Worm (Caenorhabditis elegans) whole organism, L4 larva: ENCODE data around the gene T20B3.1.

Experiments used
- F37D6.2 ChIP-seq: sonication (generic microtip); optimal IDR thresholded peaks from 2 replicates; lab custom pipeline; 2016; ENCODE audit warnings: mild to moderate bottlenecking, missing genetic modification characterization, missing compliant biosample characterization
- ZK337.2 ChIP-seq: fragments of 200-800 bp; sonication (Bioruptor generic); IDR thresholded peaks from 2 replicates; pipeline ENCODE4 v1.3.6; 2022; ENCODE audit warnings: missing genetic modification reagents, missing genetic modification characterization, missing compliant biosample characterization
- ama-1 ChIP-seq: fragments of 150-350 bp; optimal IDR thresholded peaks from 2 replicates; lab custom pipeline; 2014; ENCODE audit warnings: inconsistent platforms, mixed read lengths
- ceh-28 ChIP-seq: fragments of 150-350 bp; optimal IDR thresholded peaks from 2 replicates; lab custom pipeline; 2014; ENCODE audit warnings: missing biosample characterization, missing genetic modification reagents, missing genetic modification characterization
- ces-1 ChIP-seq: fragments of 150-350 bp; sonication (generic microtip); optimal IDR thresholded peaks from 4 replicates; lab custom pipeline; 2014; ENCODE audit warnings: missing biosample characterization, missing genetic modification reagents, missing genetic modification characterization
- cey-2 ChIP-seq: sonication (generic microtip); optimal IDR thresholded peaks from 3 replicates; lab custom pipeline; 2017; ENCODE audit warnings: missing genetic modification characterization, mild to moderate bottlenecking, missing compliant biosample characterization, antibody characterized with exemption, borderline replicate concordance; ENCODE audit not compliant: insufficient read depth
- daf-16 ChIP-seq, 3 experiments: sonication (generic microtip); optimal IDR thresholded peaks; 2 replicates each; lab custom pipeline; 2016 to 2017; ENCODE audit warnings: missing genetic modification characterization in 3 of 3, missing genetic modification reagents in 3 of 3, mild to moderate bottlenecking in 2 of 3, missing compliant biosample characterization in 2 of 3, missing biosample characterization in 1 of 3, moderate library complexity in 1 of 3
- dmd-8 ChIP-seq: fragments of 200-800 bp; sonication (Bioruptor generic); IDR thresholded peaks from 2 replicates; pipeline ENCODE4 v1.3.6; 2022; ENCODE audit warnings: missing genetic modification characterization, missing compliant biosample characterization
- dmd-9 ChIP-seq: fragments of 200-800 bp; sonication (Bioruptor generic); IDR thresholded peaks from 2 replicates; pipeline ENCODE4 v1.3.6; 2022; ENCODE audit warnings: missing genetic modification reagents, missing genetic modification characterization, missing compliant biosample characterization
- dpl-1 ChIP-seq: fragments of 150-350 bp; optimal IDR thresholded peaks from 2 replicates; lab custom pipeline; 2014; ENCODE audit warnings: missing biosample characterization, missing genetic modification reagents, missing genetic modification characterization
- dve-1 ChIP-seq: sonication (generic microtip); optimal IDR thresholded peaks from 2 replicates; lab custom pipeline; 2017; ENCODE audit warnings: antibody characterized with exemption, mild to moderate bottlenecking, missing genetic modification characterization, missing compliant biosample characterization; ENCODE audit not compliant: insufficient read depth
- hif-1 ChIP-seq, 2 experiments: sonication (generic microtip); optimal IDR thresholded peaks; 2 replicates each; lab custom pipeline; 2016 to 2017; ENCODE audit warnings: missing compliant biosample characterization in 2 of 2, missing genetic modification characterization in 2 of 2, missing genetic modification reagents in 2 of 2, missing genotype in 2 of 2, mild to moderate bottlenecking in 1 of 2
- hlh-11 ChIP-seq: fragments of 200-800 bp; sonication (Bioruptor generic); optimal IDR thresholded peaks from 2 replicates; lab custom pipeline; 2018; ENCODE audit warnings: mild to moderate bottlenecking, missing genetic modification characterization, missing compliant biosample characterization
- hmg-1.1 ChIP-seq: fragments of 200-800 bp; sonication (Bioruptor generic); IDR thresholded peaks from 2 replicates; pipeline ENCODE4 v1.3.6; 2022; ENCODE audit warnings: missing genetic modification reagents, missing genetic modification characterization, missing compliant biosample characterization
- jun-1 ChIP-seq: fragments of 150-350 bp; optimal IDR thresholded peaks from 2 replicates; lab custom pipeline; 2014; ENCODE audit warnings: missing biosample characterization, missing genetic modification reagents, missing genetic modification characterization
- lim-7 ChIP-seq: fragments of 200-800 bp; sonication (Bioruptor generic); IDR thresholded peaks from 2 replicates; pipeline ENCODE4 v1.3.6; 2022; ENCODE audit warnings: missing genetic modification characterization, missing compliant biosample characterization
- lin-15B ChIP-seq: fragments of 150-350 bp; sonication (generic microtip); optimal IDR thresholded peaks from 3 replicates; lab custom pipeline; 2014; ENCODE audit warnings: missing biosample characterization, missing genetic modification characterization
- mes-2 ChIP-seq: sonication (generic microtip); optimal IDR thresholded peaks from 2 replicates; lab custom pipeline; 2016; ENCODE audit warnings: missing genotype, mild to moderate bottlenecking, missing genetic modification characterization, missing compliant biosample characterization; ENCODE audit not compliant: poor library complexity, severe bottlenecking
- mxl-3 ChIP-seq: fragments of 200-800 bp; sonication (Bioruptor generic); optimal IDR thresholded peaks from 2 replicates; lab custom pipeline; 2018; ENCODE audit warnings: mild to moderate bottlenecking, missing genetic modification characterization, missing compliant biosample characterization
- nhr-102 ChIP-seq: sonication (generic microtip); optimal IDR thresholded peaks from 2 replicates; lab custom pipeline; 2016; ENCODE audit warnings: mild to moderate bottlenecking, missing genetic modification characterization, moderate library complexity, missing compliant biosample characterization
- nhr-25 ChIP-seq: sonication (generic microtip); optimal IDR thresholded peaks from 2 replicates; lab custom pipeline; 2017; ENCODE audit warnings: missing genetic modification characterization, mild to moderate bottlenecking, missing compliant biosample characterization, antibody characterized with exemption, moderate library complexity, borderline replicate concordance; ENCODE audit not compliant: insufficient read depth
- nhr-76 ChIP-seq: fragments of 150-350 bp; optimal IDR thresholded peaks from 2 replicates; lab custom pipeline; 2014; ENCODE audit warnings: missing biosample characterization, missing genetic modification characterization
- pha-4 ChIP-seq, 2 experiments: fragments of 150-350 bp in 1 of 2; fragments of 200-800 bp in 1 of 2; sonication (Bioruptor generic) in 1 of 2; IDR thresholded peaks in 1 of 2; optimal IDR thresholded peaks in 1 of 2; 2 replicates each; pipeline versions ENCODE4 v1.3.6 to Lab custom; 2014 to 2022; ENCODE audit warnings: missing genetic modification characterization in 2 of 2, missing genetic modification reagents in 2 of 2, missing biosample characterization in 1 of 2, missing compliant biosample characterization in 1 of 2
- pqm-1 ChIP-seq: sonication (generic microtip); optimal IDR thresholded peaks from 2 replicates; lab custom pipeline; 2017; ENCODE audit warnings: missing biosample characterization, missing genetic modification characterization
- set-16 ChIP-seq: fragments of 200-800 bp; sonication (Bioruptor generic); IDR thresholded peaks from 2 replicates; pipeline ENCODE4 v1.3.6; 2022; ENCODE audit warnings: missing genetic modification reagents, missing genetic modification characterization, missing compliant biosample characterization
- snpc-1.2 ChIP-seq: fragments of 200-800 bp; sonication (Bioruptor generic); IDR thresholded peaks from 2 replicates; pipeline ENCODE4 v1.3.6; 2022; ENCODE audit warnings: missing genetic modification reagents, missing genetic modification characterization, missing compliant biosample characterization
- tag-97 ChIP-seq: fragments of 200-800 bp; sonication (Bioruptor generic); IDR thresholded peaks from 2 replicates; pipeline ENCODE4 v1.3.6; 2022; ENCODE audit warnings: missing genetic modification characterization, missing compliant biosample characterization
- unc-130 ChIP-seq: sonication (generic microtip); optimal IDR thresholded peaks from 2 replicates; lab custom pipeline; 2016; ENCODE audit warnings: missing genetic modification reagents, missing genetic modification characterization, missing compliant biosample characterization
- vab-7 ChIP-seq: fragments of 200-800 bp; sonication (Bioruptor generic); IDR thresholded peaks from 2 replicates; pipeline ENCODE4 v1.3.6; 2022; ENCODE audit warnings: missing genetic modification reagents, missing genetic modification characterization, missing compliant biosample characterization
- zag-1 ChIP-seq: fragments of 150-350 bp; optimal IDR thresholded peaks from 2 replicates; lab custom pipeline; 2014; ENCODE audit warnings: missing biosample characterization, missing genetic modification characterization
- zfp-2 ChIP-seq: sonication (generic microtip); optimal IDR thresholded peaks from 2 replicates; lab custom pipeline; 2016; ENCODE audit warnings: mild to moderate bottlenecking, missing genetic modification characterization, missing compliant biosample characterization
- zfp-3 ChIP-seq: fragments of 200-800 bp; sonication (Bioruptor generic); conservative IDR thresholded peaks from 2 replicates; pipeline ENCODE4 v1.3.6; 2022; ENCODE audit warnings: missing genetic modification reagents, missing genetic modification characterization, missing compliant biosample characterization
- zip-2 ChIP-seq: fragments of 150-350 bp; optimal IDR thresholded peaks from 2 replicates; lab custom pipeline; 2014; ENCODE audit warnings: missing biosample characterization, missing genetic modification characterization

T20B3.1 gene

DNA sequence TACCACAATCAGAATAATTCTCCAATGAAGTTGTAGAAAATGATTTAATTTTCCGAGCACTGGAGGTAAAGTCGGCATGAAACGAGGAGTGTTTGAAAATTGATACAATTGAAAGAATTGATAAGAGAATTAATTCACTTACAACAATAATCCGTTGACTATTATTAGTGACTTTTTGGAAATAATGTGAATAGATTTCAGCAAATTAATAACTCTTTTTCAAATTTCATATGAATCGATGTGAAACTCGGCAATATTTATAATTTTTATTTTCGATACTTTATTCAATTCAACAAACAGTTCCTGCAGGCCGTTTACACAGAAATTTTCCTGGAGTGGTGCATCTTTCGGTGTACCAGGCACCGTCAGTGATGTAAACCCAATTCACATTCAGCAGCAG, 36.6 kb downstream of the T20B3.1 start, which contains the start of gene clec-37:
TSS of gene clec-37 (minus strand) at position 101 of the 400 bp plus-strand sequence.
- TF ChIP-seq unc-130 (GFP tag; lab: Kevin White, UChicago) (no peak), zfp-2 (tag; lab: Kevin White, UChicago) (no peak), dmd-9 (GFP tag; lab: Robert Waterston, UW) (no peak), tag-97 (GFP tag; lab: Robert Waterston, UW) (no peak), ama-1 (lab: Kevin White, UChicago) (no peak), mes-2 (tag; lab: Kevin White, UChicago) (no peak), hlh-11 (no peak), mxl-3 (no peak), zip-2 (tag; lab: Kevin White, UChicago) (no peak), zfp-3 (GFP tag; lab: Robert Waterston, UW) (no peak), pqm-1 (tag; lab: Kevin White, UChicago) (no peak), nhr-25 (tag; lab: Kevin White, UChicago) (no peak), zag-1 (tag; lab: Kevin White, UChicago) (no peak), cey-2 (tag; lab: Kevin White, UChicago) (no peak), dpl-1 (GFP tag; lab: Kevin White, UChicago) (no peak)

DNA sequence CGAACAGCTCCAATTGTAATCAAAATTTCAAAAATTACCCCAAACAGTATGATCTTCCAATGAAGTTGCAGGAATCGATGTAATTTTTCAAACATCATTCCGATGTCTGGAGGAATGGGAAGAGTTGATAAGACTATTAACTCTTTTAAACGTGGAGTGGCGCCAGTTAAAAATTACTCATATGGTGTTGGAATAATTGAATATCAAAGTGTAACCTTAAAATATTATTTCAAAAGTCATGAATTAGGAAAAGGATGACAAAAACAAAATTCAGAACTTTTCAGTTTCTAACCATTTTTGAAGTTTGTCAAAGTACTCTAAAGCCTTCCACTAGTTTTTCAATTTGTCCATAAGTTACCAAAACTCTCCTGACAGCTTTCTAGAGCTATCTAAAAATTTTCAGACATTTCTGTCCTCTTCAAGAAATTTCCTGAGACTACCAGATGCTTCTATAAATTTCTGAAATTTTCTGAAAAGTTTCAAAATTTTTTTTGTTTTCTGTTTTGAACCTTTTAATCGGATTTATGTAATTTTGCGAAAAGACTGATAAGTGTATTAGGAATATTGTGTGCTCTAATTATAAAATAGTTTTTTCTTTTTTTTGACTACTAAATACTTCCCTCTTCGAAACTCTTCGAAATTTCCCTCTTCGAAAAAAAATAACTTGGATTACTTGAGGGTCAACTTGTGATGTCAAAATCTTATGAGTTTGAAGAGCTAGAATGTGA, 38.8 kb downstream of the T20B3.1 start, which contains the start of the genes clec-35 and clec-27:
TSS of gene clec-35 (minus strand) at position 101 of the 728 bp plus-strand sequence.
TSS of gene clec-27 (plus strand) at position 678 of the 728 bp plus-strand sequence.
- TF ChIP-seq dmd-8 (GFP tag; lab: Robert Waterston, UW) (no peak), ama-1 (lab: Kevin White, UChicago) (no peak), ceh-28 (tag; lab: Kevin White, UChicago) (no peak), set-16 (GFP tag; lab: Robert Waterston, UW) (no peak), ces-1 (GFP tag; lab: Kevin White, UChicago) (no peak), nhr-102 (tag; lab: Kevin White, UChicago) (no peak)
- TF ChIP-seq, all 104 proteins: peak for 0

ce11 chrV:16857977-16858479, 42.7 kb downstream of the T20B3.1 start, which contains the start of the genes clec-31 and clec-22:
clec-31 (minus strand) TSS chrV:16858077.
clec-22 (plus strand) TSS chrV:16858429.
- TF ChIP-seq dve-1 (tag; lab: Kevin White, UChicago) = no peak
- no peak for TF ChIP-seq nhr-76 (tag; lab: Kevin White, UChicago)
- no peak for TF ChIP-seq pha-4 (GFP tag; IDR thresholded peaks at IDR 0.05; lab: Robert Waterston, UW)
- TF ChIP-seq pha-4 (tag; optimal IDR thresholded peaks at IDR 0.05; lab: Kevin White, UChicago) = no peak
- no peak for TF ChIP-seq lin-15B (tag; lab: Kevin White, UChicago)
- no peak for TF ChIP-seq snpc-1.2 (GFP tag; lab: Robert Waterston, UW)
- TF ChIP-seq F37D6.2 (tag; lab: Kevin White, UChicago) = no peak
- TF ChIP-seq ceh-28 (tag; lab: Kevin White, UChicago) = no peak
- no peak for TF ChIP-seq lim-7 (GFP tag; lab: Robert Waterston, UW)
- TF ChIP-seq ZK337.2 (GFP tag; lab: Robert Waterston, UW) = no peak
- TF ChIP-seq hmg-1.1 (GFP tag; lab: Robert Waterston, UW) = no peak
- TF ChIP-seq vab-7 = no peak
- no peak for TF ChIP-seq daf-16 (GFP tag; optimal IDR thresholded peaks at IDR 0.05; lab: Kevin White, UChicago)
- TF ChIP-seq daf-16 (tag; optimal IDR thresholded peaks at IDR 0.05; lab: Kevin White, UChicago) = no peak
- TF ChIP-seq hif-1 (tag; optimal IDR thresholded peaks at IDR 0.05; lab: Kevin White, UChicago) = no peak
- TF ChIP-seq jun-1 (tag; lab: Kevin White, UChicago) = no peak
- TF ChIP-seq, all 104 proteins: peak for 0
